Worm (Caenorhabditis elegans) whole organism, L2 larva: ENCODE data around the gene col-171.

Experiments used
- C34F6.9 ChIP-seq: fragments of 150-350 bp; optimal IDR thresholded peaks from 2 replicates; lab custom pipeline; 2014; ENCODE audit warnings: missing biosample characterization, missing genetic modification characterization
- F13H6.1 ChIP-seq: sonication (generic microtip); optimal IDR thresholded peaks from 2 replicates; lab custom pipeline; 2016; ENCODE audit warnings: missing genetic modification characterization, missing compliant biosample characterization
- R02D3.7 ChIP-seq: fragments of 150-350 bp; optimal IDR thresholded peaks from 2 replicates; lab custom pipeline; 2014; ENCODE audit warnings: missing biosample characterization, missing genetic modification characterization
- Y55F3AM.14 ChIP-seq: fragments of 200-800 bp; sonication (Bioruptor generic); optimal IDR thresholded peaks from 2 replicates; lab custom pipeline; 2018; ENCODE audit warnings: mild to moderate bottlenecking, missing genetic modification characterization, missing compliant biosample characterization
- ZK546.5 ChIP-seq: sonication (generic microtip); optimal IDR thresholded peaks from 2 replicates; lab custom pipeline; 2017; ENCODE audit warnings: missing biosample characterization, missing genetic modification characterization
- alr-1 ChIP-seq: fragments of 150-350 bp; optimal IDR thresholded peaks from 2 replicates; lab custom pipeline; 2014; ENCODE audit warnings: missing biosample characterization, missing genetic modification characterization
- aly-2 ChIP-seq: fragments of 150-350 bp; optimal IDR thresholded peaks from 2 replicates; lab custom pipeline; 2014; ENCODE audit warnings: missing biosample characterization, missing genetic modification characterization
- ama-1 ChIP-seq: fragments of 150-350 bp; optimal IDR thresholded peaks from 2 replicates; lab custom pipeline; 2018; ENCODE audit warnings: inconsistent platforms
- ceh-16 ChIP-seq: fragments of 150-350 bp; optimal IDR thresholded peaks from 2 replicates; lab custom pipeline; 2014; ENCODE audit warnings: missing biosample characterization, missing genetic modification characterization
- ceh-82 ChIP-seq: fragments of 150-350 bp; optimal IDR thresholded peaks from 2 replicates; lab custom pipeline; 2014; ENCODE audit warnings: missing biosample characterization, missing genetic modification characterization
- crh-2 ChIP-seq: sonication (generic microtip); optimal IDR thresholded peaks from 2 replicates; lab custom pipeline; 2017; ENCODE audit warnings: missing biosample characterization, missing genetic modification characterization
- dmd-4 ChIP-seq: sonication (generic microtip); optimal IDR thresholded peaks from 2 replicates; lab custom pipeline; 2017; ENCODE audit warnings: missing biosample characterization, missing genetic modification characterization
- egl-27 ChIP-seq: sonication (generic microtip); optimal IDR thresholded peaks from 3 replicates; lab custom pipeline; 2017; ENCODE audit warnings: missing biosample characterization, missing genetic modification reagents, missing genetic modification characterization
- elt-1 ChIP-seq: fragments of 150-350 bp; optimal IDR thresholded peaks from 2 replicates; lab custom pipeline; 2014; ENCODE audit warnings: missing biosample characterization, missing genetic modification characterization
- elt-3 ChIP-seq: sonication (generic microtip); optimal IDR thresholded peaks from 2 replicates; lab custom pipeline; 2017; ENCODE audit warnings: missing biosample characterization, missing genetic modification characterization
- fos-1 ChIP-seq: fragments of 150-350 bp; optimal IDR thresholded peaks from 2 replicates; lab custom pipeline; 2014; ENCODE audit warnings: missing biosample characterization, missing genetic modification characterization
- gmeb-1 ChIP-seq: fragments of 150-350 bp; optimal IDR thresholded peaks from 2 replicates; lab custom pipeline; 2014; ENCODE audit warnings: missing biosample characterization, missing genetic modification characterization
- lin-11 ChIP-seq: fragments of 150-350 bp; sonication (generic microtip); optimal IDR thresholded peaks from 2 replicates; lab custom pipeline; 2014; ENCODE audit warnings: missing biosample characterization, missing genetic modification characterization, inconsistent platforms, mixed read lengths
- lin-13 ChIP-seq: fragments of 150-350 bp; optimal IDR thresholded peaks from 2 replicates; lab custom pipeline; 2014; ENCODE audit warnings: missing biosample characterization, missing genetic modification reagents, missing genetic modification characterization
- lin-39 ChIP-seq: fragments of 150-350 bp; optimal IDR thresholded peaks from 2 replicates; lab custom pipeline; 2014; ENCODE audit warnings: missing biosample characterization, missing genetic modification reagents, missing genetic modification characterization
- lsy-2 ChIP-seq, 2 experiments: fragments of 150-350 bp in 1 of 2; sonication (generic microtip) in 1 of 2; optimal IDR thresholded peaks; 2 replicates each; lab custom pipeline; 2014 to 2017; ENCODE audit warnings: missing biosample characterization in 2 of 2, missing genetic modification characterization in 2 of 2
- mab-5 ChIP-seq: fragments of 150-350 bp; optimal IDR thresholded peaks from 2 replicates; lab custom pipeline; 2014; ENCODE audit warnings: missing biosample characterization, missing genetic modification characterization
- mbf-1 ChIP-seq: sonication (generic microtip); optimal IDR thresholded peaks from 2 replicates; lab custom pipeline; 2017; ENCODE audit warnings: missing biosample characterization, missing genetic modification characterization
- mdl-1 ChIP-seq, 2 experiments: fragments of 150-350 bp in 1 of 2; sonication (generic microtip) in 1 of 2; optimal IDR thresholded peaks; 2 replicates each; lab custom pipeline; 2017; ENCODE audit warnings: missing biosample characterization in 2 of 2, missing genetic modification characterization in 2 of 2
- nhr-10 ChIP-seq: sonication (generic microtip); optimal IDR thresholded peaks from 2 replicates; lab custom pipeline; 2017; ENCODE audit warnings: missing biosample characterization, missing genetic modification characterization
- nhr-11 ChIP-seq: fragments of 150-350 bp; optimal IDR thresholded peaks from 2 replicates; lab custom pipeline; 2014; ENCODE audit warnings: missing biosample characterization, missing genetic modification characterization
- nhr-12 ChIP-seq: fragments of 150-350 bp; optimal IDR thresholded peaks from 2 replicates; lab custom pipeline; 2014; ENCODE audit warnings: missing biosample characterization, missing genetic modification characterization
- nhr-129 ChIP-seq: fragments of 150-350 bp; optimal IDR thresholded peaks from 2 replicates; lab custom pipeline; 2014; ENCODE audit warnings: missing biosample characterization, missing genetic modification characterization
- nhr-21 ChIP-seq: fragments of 150-350 bp; optimal IDR thresholded peaks from 2 replicates; lab custom pipeline; 2014; ENCODE audit warnings: missing biosample characterization, missing genetic modification characterization
- nhr-23 ChIP-seq: fragments of 150-350 bp; optimal IDR thresholded peaks from 2 replicates; lab custom pipeline; 2014; ENCODE audit warnings: missing biosample characterization, missing genetic modification reagents, missing genetic modification characterization
- nhr-237 ChIP-seq: fragments of 150-350 bp; optimal IDR thresholded peaks from 2 replicates; lab custom pipeline; 2014; ENCODE audit warnings: missing biosample characterization, missing genetic modification characterization
- nhr-25 ChIP-seq: fragments of 150-350 bp; sonication (generic microtip); optimal IDR thresholded peaks from 3 replicates; lab custom pipeline; 2014; ENCODE audit warnings: missing biosample characterization, missing genetic modification characterization
- nhr-6 ChIP-seq: fragments of 150-350 bp; optimal IDR thresholded peaks from 2 replicates; lab custom pipeline; 2014; ENCODE audit warnings: missing biosample characterization, missing genetic modification characterization
- nhr-77 ChIP-seq: fragments of 150-350 bp; optimal IDR thresholded peaks from 2 replicates; lab custom pipeline; 2014; ENCODE audit warnings: missing biosample characterization, missing genetic modification characterization
- peb-1 ChIP-seq: fragments of 150-350 bp; optimal IDR thresholded peaks from 2 replicates; lab custom pipeline; 2014; ENCODE audit warnings: missing biosample characterization, missing genetic modification characterization
- sem-4 ChIP-seq: fragments of 150-350 bp; optimal IDR thresholded peaks from 2 replicates; lab custom pipeline; 2014; ENCODE audit warnings: missing biosample characterization, missing genetic modification reagents, missing genetic modification characterization
- skn-1 ChIP-seq: sonication (generic microtip); optimal IDR thresholded peaks from 2 replicates; lab custom pipeline; 2017; ENCODE audit warnings: missing biosample characterization, missing genetic modification characterization
- sma-3 ChIP-seq: sonication (generic microtip); optimal IDR thresholded peaks from 2 replicates; lab custom pipeline; 2016; ENCODE audit warnings: missing genetic modification reagents, missing genetic modification characterization, missing compliant biosample characterization
- sma-9 ChIP-seq, 2 experiments: fragments of 150-350 bp in 1 of 2; sonication (generic microtip) in 1 of 2; optimal IDR thresholded peaks; 2 replicates each; lab custom pipeline; 2014 to 2016; ENCODE audit warnings: missing genetic modification characterization in 2 of 2, mild to moderate bottlenecking in 1 of 2, missing biosample characterization in 1 of 2, missing compliant biosample characterization in 1 of 2, missing genetic modification reagents in 1 of 2, moderate library complexity in 1 of 2
- snpc-4 ChIP-seq: fragments of 150-350 bp; optimal IDR thresholded peaks from 2 replicates; lab custom pipeline; 2014; ENCODE audit warnings: missing biosample characterization, missing genetic modification characterization
- unc-39 ChIP-seq: fragments of 150-350 bp; optimal IDR thresholded peaks from 2 replicates; lab custom pipeline; 2014; ENCODE audit warnings: missing biosample characterization, missing genetic modification characterization
- unc-55 ChIP-seq: fragments of 150-350 bp; sonication (generic microtip); optimal IDR thresholded peaks from 3 replicates; lab custom pipeline; 2014; ENCODE audit warnings: missing biosample characterization, missing genetic modification reagents, missing genetic modification characterization
- unc-62 ChIP-seq: fragments of 150-350 bp; optimal IDR thresholded peaks from 2 replicates; lab custom pipeline; 2014; ENCODE audit warnings: missing biosample characterization, missing genetic modification reagents, missing genetic modification characterization
- zag-1 ChIP-seq: fragments of 150-350 bp; optimal IDR thresholded peaks from 2 replicates; lab custom pipeline; 2014; ENCODE audit warnings: missing biosample characterization, missing genetic modification characterization
- ztf-1 ChIP-seq: fragments of 200-800 bp; sonication (Bioruptor generic); conservative IDR thresholded peaks from 2 replicates; pipeline ENCODE4 v1.3.6; 2022; ENCODE audit warnings: missing genetic modification characterization, missing compliant biosample characterization
- ztf-11 ChIP-seq: sonication (generic microtip); optimal IDR thresholded peaks from 2 replicates; lab custom pipeline; 2017; ENCODE audit warnings: missing biosample characterization, missing genetic modification characterization
- ztf-4 ChIP-seq: fragments of 150-350 bp; optimal IDR thresholded peaks from 2 replicates; lab custom pipeline; 2014; ENCODE audit warnings: missing biosample characterization, missing genetic modification characterization

The col-171 gene

ce11 chrX:6371192-6372116, 37.4 kb downstream of the col-171 start:
- TF ChIP-seq nhr-25 (tag; lab: Kevin White, UChicago), result no peak
- TF ChIP-seq lin-13, result peak; percentile 72
- TF ChIP-seq zag-1 (tag; lab: Kevin White, UChicago), result no peak
- TF ChIP-seq lsy-2 (tag; optimal IDR thresholded peaks at IDR 0.05; lab: Kevin White, UChicago), result peak in 1 of 2 experiments; percentile 6
- peak; percentile 18 for TF ChIP-seq egl-27 (tag; lab: Kevin White, UChicago)
- TF ChIP-seq ZK546.5 (tag; lab: Kevin White, UChicago), result no peak
- peak; percentile 12 for TF ChIP-seq lin-11 (tag; lab: Kevin White, UChicago)
- no peak for TF ChIP-seq elt-3 (tag; lab: Kevin White, UChicago)
- no peak for TF ChIP-seq mbf-1 (tag; lab: Kevin White, UChicago)
- TF ChIP-seq peb-1, result no peak
- no peak for TF ChIP-seq dmd-4 (tag; lab: Kevin White, UChicago)
- TF ChIP-seq nhr-21 (tag; lab: Kevin White, UChicago), result peak; percentile 55
- no peak for TF ChIP-seq nhr-23 (tag; lab: Kevin White, UChicago)
- TF ChIP-seq unc-55 (GFP tag; lab: Kevin White, UChicago), result peak; percentile 33
- TF ChIP-seq R02D3.7, result no peak
- TF ChIP-seq lin-39 (tag; lab: Kevin White, UChicago), result no peak
- TF ChIP-seq alr-1 (tag; lab: Kevin White, UChicago), result no peak
- TF ChIP-seq ztf-4 (tag; lab: Kevin White, UChicago), result peak; percentile 12
- TF ChIP-seq Y55F3AM.14 (GFP tag; lab: Kevin White, UChicago), result no peak
- no peak for TF ChIP-seq ztf-11 (tag; lab: Kevin White, UChicago)
- no peak for TF ChIP-seq nhr-10 (tag; lab: Kevin White, UChicago)
- TF ChIP-seq sma-3 (GFP tag; lab: Kevin White, UChicago), result peak; percentile 51
- TF ChIP-seq elt-1, result no peak
- no peak for TF ChIP-seq nhr-6 (tag; lab: Kevin White, UChicago)
- TF ChIP-seq mab-5 (tag; lab: Kevin White, UChicago), result no peak
- no peak for TF ChIP-seq unc-39 (tag; lab: Kevin White, UChicago)
- no peak for TF ChIP-seq ztf-1
- no peak for TF ChIP-seq ama-1 (lab: Kevin White, UChicago)
- TF ChIP-seq unc-62 (GFP tag; lab: Kevin White, UChicago), result no peak
- no peak for TF ChIP-seq nhr-12
- peak; percentile 34 for TF ChIP-seq C34F6.9 (tag; lab: Kevin White, UChicago)
- peak; percentile 33 for TF ChIP-seq gmeb-1
- no peak for TF ChIP-seq snpc-4 (tag; lab: Kevin White, UChicago)
- no peak for TF ChIP-seq sem-4 (tag; lab: Kevin White, UChicago)
- TF ChIP-seq ceh-16 (tag; lab: Kevin White, UChicago), result no peak
- peak; percentile 25 for TF ChIP-seq fos-1 (tag; lab: Kevin White, UChicago)
- TF ChIP-seq nhr-11 (tag; lab: Kevin White, UChicago), result no peak
- TF ChIP-seq ceh-82 (tag; lab: Kevin White, UChicago), result no peak
- TF ChIP-seq skn-1 (tag; lab: Kevin White, UChicago), result no peak
- peak; percentile 67 for TF ChIP-seq nhr-129 (tag; lab: Kevin White, UChicago)
- TF ChIP-seq crh-2 (tag; lab: Kevin White, UChicago), result peak; percentile 49
- TF ChIP-seq mdl-1 (tag; optimal IDR thresholded peaks at IDR 0.05; lab: Kevin White, UChicago), result no peak
- TF ChIP-seq nhr-237 (tag; lab: Kevin White, UChicago), result no peak
- TF ChIP-seq sma-9 (GFP tag; optimal IDR thresholded peaks at IDR 0.05; lab: Kevin White, UChicago), result peak; percentile 67
- TF ChIP-seq sma-9 (tag; optimal IDR thresholded peaks at IDR 0.05; lab: Kevin White, UChicago), result no peak
- peak; percentile 45 for TF ChIP-seq F13H6.1 (tag; lab: Kevin White, UChicago)
- no peak for TF ChIP-seq aly-2 (tag; lab: Kevin White, UChicago)
- TF ChIP-seq nhr-77 (tag; lab: Kevin White, UChicago), result no peak
- TF ChIP-seq, all 48 proteins: peak for 15
